Worm (Caenorhabditis elegans) whole organism, L4/young adult: ENCODE measurements around the gene crn-2.

ENCODE experiments used
- W03F9.2 ChIP-seq: fragments of 150-350 bp; optimal IDR thresholded peaks from 2 replicates; lab custom pipeline; 2014; ENCODE audit warnings: missing biosample characterization, missing genetic modification characterization
- dao-5 ChIP-seq: sonication (generic microtip); optimal IDR thresholded peaks from 2 replicates; lab custom pipeline; 2016; ENCODE audit warnings: missing genotype, missing genetic modification characterization, moderate library complexity, missing compliant biosample characterization
- him-1 ChIP-seq: sonication (generic microtip); optimal IDR thresholded peaks from 2 replicates; lab custom pipeline; 2016; ENCODE audit warnings: missing genotype, missing genetic modification reagents, missing genetic modification characterization, missing compliant biosample characterization

Gene crn-2

ce11 chrV:5620040-5620439 lies 25.6 kb downstream of the crn-2 start, which contains the start of gene memb-2:
TSS of gene memb-2 (minus strand) at chrV:5620140.
- no peak for TF ChIP-seq him-1 (tag; lab: Kevin White, UChicago)
- TF ChIP-seq W03F9.2 (tag; lab: Kevin White, UChicago): no peak
- TF ChIP-seq dao-5 (tag; lab: Kevin White, UChicago): no peak

- TF ChIP-seq dao-5 (tag; lab: Kevin White, UChicago) (no peak), W03F9.2 (tag; lab: Kevin White, UChicago) (no peak), him-1 (tag; lab: Kevin White, UChicago) (no peak)
Observed at ce11 chrV:5621390-5621789, 27.0 kb downstream of the crn-2 start, which contains the start of gene M03E7.1. TSS of gene M03E7.1 (plus strand) at chrV:5621690.

ce11 chrV:5628014-5628413 lies 33.6 kb downstream of the crn-2 start:
- TF ChIP-seq dao-5 (tag; lab: Kevin White, UChicago) (no peak), W03F9.2 (tag; lab: Kevin White, UChicago) (no peak), him-1 (tag; lab: Kevin White, UChicago) (no peak)

ce11 chrV:5630792-5631191 lies 36.4 kb downstream of the crn-2 start, which contains the start of gene acy-4:
TSS of gene acy-4 (minus strand) at chrV:5630892.
- no peak for TF ChIP-seq dao-5 (tag; lab: Kevin White, UChicago)
- no peak for TF ChIP-seq him-1 (tag; lab: Kevin White, UChicago)
- no peak for TF ChIP-seq W03F9.2 (tag; lab: Kevin White, UChicago)

ce11 chrV:5634445-5634844 lies 40.0 kb downstream of the crn-2 start:
- TF ChIP-seq W03F9.2 (tag; lab: Kevin White, UChicago) (no peak), him-1 (tag; lab: Kevin White, UChicago) (no peak), dao-5 (tag; lab: Kevin White, UChicago) (no peak)

ce11 chrV:5644171-5644570 lies 49.8 kb downstream of the crn-2 start, which contains the start of gene srx-117:
TSS of gene srx-117 (plus strand) at chrV:5644471.
- TF ChIP-seq dao-5 (tag; lab: Kevin White, UChicago): no peak
- no peak for TF ChIP-seq him-1 (tag; lab: Kevin White, UChicago)
- no peak for TF ChIP-seq W03F9.2 (tag; lab: Kevin White, UChicago)
